Worm (Caenorhabditis elegans): Measurements from ENCODE around the gene W02F12.8.

ce11 chrV:6662505-6662904 lies 32.1 kb downstream of the W02F12.8 start:
- TF ChIP-seq dpl-1 (GFP tag; optimal IDR thresholded peaks at IDR 0.05) (no peak), snpc-1.3 (tag; optimal IDR thresholded peaks at IDR 0.05; ENCODE audit: insufficient read depth) (no peak), tbp1 (GFP tag; optimal IDR thresholded peaks at IDR 0.05) (no peak), bed-2 (GFP tag; IDR thresholded peaks at IDR 0.05) (no peak), K12H6.12 (tag; optimal IDR thresholded peaks at IDR 0.05) (no peak)

All from whole organism, young adult.